Worm (Caenorhabditis elegans): ENCODE data around the gene C48B4.10.
A peak's percentile ranks its signal among the peaks of the same experiment; 100 is the strongest.

DNA sequence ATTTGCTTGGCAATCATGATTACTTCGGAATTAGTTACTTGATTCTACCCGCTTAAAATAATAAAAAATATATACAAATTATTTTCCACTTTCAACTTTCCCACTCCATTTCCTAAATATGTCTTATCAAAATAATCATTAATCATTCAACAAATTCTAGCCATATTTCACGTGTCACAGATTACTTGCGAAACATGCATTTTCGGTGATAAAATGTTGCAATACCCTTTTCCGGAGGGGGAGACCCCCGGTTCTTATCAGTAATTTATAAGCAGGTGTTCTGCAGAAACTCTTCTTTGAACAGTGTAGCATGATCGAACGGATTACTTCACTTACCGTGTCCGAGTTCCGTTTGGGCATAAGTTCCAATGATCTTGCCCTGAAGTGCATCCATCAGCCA is 25.9 kb upstream of the C48B4.10 start:
- TF ChIP-seq nhr-76 (tag; optimal IDR thresholded peaks at IDR 0.05) (no peak), php-3 (GFP tag; IDR thresholded peaks at IDR 0.05) (no peak), lin-13 (GFP tag; optimal IDR thresholded peaks at IDR 0.05) (no peak), mdl-1 (tag; optimal IDR thresholded peaks at IDR 0.05) (peak in 1 of 2 experiments; percentile 61), ces-1 (GFP tag; optimal IDR thresholded peaks at IDR 0.05) (no peak), aly-2 (tag; optimal IDR thresholded peaks at IDR 0.05) (no peak), lin-39 (tag; optimal IDR thresholded peaks at IDR 0.05) (no peak), fos-1 (tag; optimal IDR thresholded peaks at IDR 0.05) (no peak), T26A8.4 (GFP tag; IDR thresholded peaks at IDR 0.05) (no peak), nhr-28 (tag; optimal IDR thresholded peaks at IDR 0.05) (peak; percentile 79), lsy-2 (tag; optimal IDR thresholded peaks at IDR 0.05) (no peak), ztf-11 (tag; optimal IDR thresholded peaks at IDR 0.05) (no peak)

Measured in whole organism, L4 larva.